Worm (Caenorhabditis elegans): ENCODE measurements around the gene ZK662.5.

ZK662.5 gene

ce11 chrX:15731668-15732067 lies 10.2 kb downstream of the ZK662.5 start, which contains the start of gene lin-15A:
lin-15A (plus strand) TSS chrX:15731968.
- TF ChIP-seq hlh-4 (tag; optimal IDR thresholded peaks at IDR 0.05) (no peak), pag-3 (tag; optimal IDR thresholded peaks at IDR 0.05; ENCODE audit: borderline replicate concordance, insufficient read depth) (no peak), nhr-85 (tag) (no peak), unc-62 (GFP tag; optimal IDR thresholded peaks at IDR 0.05) (no peak), alr-1 (tag; optimal IDR thresholded peaks at IDR 0.05; ENCODE audit: borderline replicate concordance) (no peak), lir-3 (tag; optimal IDR thresholded peaks at IDR 0.05; ENCODE audit: poor library complexity) (no peak), aha-1 (tag; optimal IDR thresholded peaks at IDR 0.05) (no peak)

- TF ChIP-seq C16A3.4 (tag; optimal IDR thresholded peaks at IDR 0.05) (peak; percentile 87), unc-30 (tag; optimal IDR thresholded peaks at IDR 0.05) (no peak), fkh-10 (GFP tag; optimal IDR thresholded peaks at IDR 0.05) (peak; percentile 77), nhr-85 (tag) (peak; percentile 87), alr-1 (tag; optimal IDR thresholded peaks at IDR 0.05; ENCODE audit: borderline replicate concordance) (no peak), fkh-8 (tag; optimal IDR thresholded peaks at IDR 0.05) (peak; percentile 42), elt-3 (tag; optimal IDR thresholded peaks at IDR 0.05) (peak in 3 of 6 experiments; percentile 44 to 75 (median 51)), zip-4 (GFP tag; optimal IDR thresholded peaks at IDR 0.05) (peak; percentile 42), nhr-77 (tag; optimal IDR thresholded peaks at IDR 0.05) (peak; percentile 69), swsn-7 (tag; optimal IDR thresholded peaks at IDR 0.05) (peak; percentile 44), fkh-4 (tag; optimal IDR thresholded peaks at IDR 0.05; ENCODE audit: borderline replicate concordance) (no peak), jun-1 (tag; optimal IDR thresholded peaks at IDR 0.05) (peak; percentile 87), unc-62 (GFP tag; optimal IDR thresholded peaks at IDR 0.05) (no peak), irx-1 (tag; optimal IDR thresholded peaks at IDR 0.05) (peak; percentile 40), lin-13 (GFP tag; optimal IDR thresholded peaks at IDR 0.05) (peak; percentile 20), mdl-1 (tag; optimal IDR thresholded peaks at IDR 0.05) (peak in 1 of 2 experiments; percentile 35), nhr-19 (GFP tag; conservative IDR thresholded peaks at IDR 0.05) (peak; percentile 45), fos-1 (tag; optimal IDR thresholded peaks at IDR 0.05) (peak; percentile 45), grh-1 (GFP tag; IDR thresholded peaks at IDR 0.05) (no peak), nhr-47 (tag; optimal IDR thresholded peaks at IDR 0.05) (peak; percentile 86), snu-23 (GFP tag; optimal IDR thresholded peaks at IDR 0.05) (peak; percentile 88), unc-130 (tag; optimal IDR thresholded peaks at IDR 0.05) (peak; percentile 32), ztf-11 (tag; optimal IDR thresholded peaks at IDR 0.05) (peak in 1 of 2 experiments; percentile 49), efl-3 (GFP tag; optimal IDR thresholded peaks at IDR 0.05) (no peak), nhr-90 (tag; optimal IDR thresholded peaks at IDR 0.05; ENCODE audit: poor library complexity) (peak; percentile 82), ztf-4 (tag; optimal IDR thresholded peaks at IDR 0.05) (peak; percentile 55), hlh-4 (tag; optimal IDR thresholded peaks at IDR 0.05) (no peak), lin-15B (tag; optimal IDR thresholded peaks at IDR 0.05) (peak; percentile 52), isw-1 (GFP tag; IDR thresholded peaks at IDR 0.05) (0 out of 2 replicates have a peak, but pooled peaks have one; percentile 2), hpl-2 (GFP tag; optimal IDR thresholded peaks at IDR 0.05) (peak; percentile 77), nhr-11 (tag; optimal IDR thresholded peaks at IDR 0.05) (peak; percentile 77), lin-35 (GFP tag; optimal IDR thresholded peaks at IDR 0.05) (peak in 1 of 2 experiments; percentile 82), mab-9 (GFP tag; IDR thresholded peaks at IDR 0.05) (peak; percentile 53; the same call in 1 of the 2 replicates), mep-1 (tag; optimal IDR thresholded peaks at IDR 0.05) (peak; percentile 43), ceh-82 (tag; optimal IDR thresholded peaks at IDR 0.05) (peak; percentile 45 to 75 (median 62)), vab-15 (tag; optimal IDR thresholded peaks at IDR 0.05) (no peak), sup-37 (GFP tag; optimal IDR thresholded peaks at IDR 0.05) (no peak), rnt-1 (tag; optimal IDR thresholded peaks at IDR 0.05) (peak; percentile 56), skn-1 (tag; optimal IDR thresholded peaks at IDR 0.05) (peak; percentile 36), nhr-28 (tag; optimal IDR thresholded peaks at IDR 0.05) (no peak), xbp-1 (tag; optimal IDR thresholded peaks at IDR 0.05) (peak; percentile 43), elt-2 (tag; optimal IDR thresholded peaks at IDR 0.05) (peak; percentile 16), hlh-17 (GFP tag; optimal IDR thresholded peaks at IDR 0.05; ENCODE audit: borderline replicate concordance) (no peak), tbx-2 (tag; optimal IDR thresholded peaks at IDR 0.05) (peak; percentile 50), nhr-71 (tag; optimal IDR thresholded peaks at IDR 0.05) (peak; percentile 67)
These were observed 15.0 kb downstream of the ZK662.5 start for ce11 chrX:15736419-15736818.
